Worm (Caenorhabditis elegans): ENCODE results near the gene acl-3.

DNA sequence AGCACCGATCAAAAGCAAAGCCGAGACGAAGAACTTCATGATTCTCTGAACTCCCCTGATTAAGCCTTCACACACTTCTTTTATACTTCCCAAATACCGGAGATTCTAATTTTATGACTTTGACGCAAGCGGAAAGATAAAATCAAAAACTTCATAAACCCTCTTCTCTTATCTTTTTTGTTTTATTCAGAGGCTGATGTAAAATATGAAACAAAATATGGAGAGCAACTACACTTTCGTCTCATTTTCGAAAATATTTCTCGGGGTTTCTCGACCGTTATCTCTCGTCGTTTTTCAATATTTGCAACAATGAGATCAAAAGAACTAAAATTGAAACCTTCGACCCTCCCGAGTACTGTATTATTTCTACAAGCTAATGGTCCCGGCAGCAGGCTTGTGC, 28.8 kb downstream of the acl-3 start, which contains the start of gene lys-4:
- TF ChIP-seq mcd-1 (GFP tag; IDR thresholded peaks at IDR 0.05) (no peak), ZK185.1 (tag; optimal IDR thresholded peaks at IDR 0.05; ENCODE audit: poor library complexity, severe bottlenecking) (no peak), C17E4.6 (GFP tag; IDR thresholded peaks at IDR 0.05) (no peak), ztf-3 (GFP tag; optimal IDR thresholded peaks at IDR 0.05) (no peak), pha-4 (tag; optimal IDR thresholded peaks at IDR 0.05) (no peak), ccch-3 (GFP tag; optimal IDR thresholded peaks at IDR 0.05) (no peak), ceh-27 (GFP tag; optimal IDR thresholded peaks at IDR 0.05) (no peak), K11D2.4 (GFP tag; IDR thresholded peaks at IDR 0.05) (no peak), dpl-1 (GFP tag; optimal IDR thresholded peaks at IDR 0.05) (no peak), Y56A3A.18 (GFP tag; IDR thresholded peaks at IDR 0.05) (no peak), snpc-4 (GFP tag; optimal IDR thresholded peaks at IDR 0.05) (no peak), snpc-4 (tag; optimal IDR thresholded peaks at IDR 0.05) (no peak), chd-7 (tag; optimal IDR thresholded peaks at IDR 0.05) (no peak), B0019.2 (GFP tag; conservative IDR thresholded peaks at IDR 0.05) (no peak), unc-62 (GFP tag; optimal IDR thresholded peaks at IDR 0.05) (no peak)
